Worm (Caenorhabditis elegans): ENCODE measurements around the gene F56D6.6.

The F56D6.6 gene

DNA sequence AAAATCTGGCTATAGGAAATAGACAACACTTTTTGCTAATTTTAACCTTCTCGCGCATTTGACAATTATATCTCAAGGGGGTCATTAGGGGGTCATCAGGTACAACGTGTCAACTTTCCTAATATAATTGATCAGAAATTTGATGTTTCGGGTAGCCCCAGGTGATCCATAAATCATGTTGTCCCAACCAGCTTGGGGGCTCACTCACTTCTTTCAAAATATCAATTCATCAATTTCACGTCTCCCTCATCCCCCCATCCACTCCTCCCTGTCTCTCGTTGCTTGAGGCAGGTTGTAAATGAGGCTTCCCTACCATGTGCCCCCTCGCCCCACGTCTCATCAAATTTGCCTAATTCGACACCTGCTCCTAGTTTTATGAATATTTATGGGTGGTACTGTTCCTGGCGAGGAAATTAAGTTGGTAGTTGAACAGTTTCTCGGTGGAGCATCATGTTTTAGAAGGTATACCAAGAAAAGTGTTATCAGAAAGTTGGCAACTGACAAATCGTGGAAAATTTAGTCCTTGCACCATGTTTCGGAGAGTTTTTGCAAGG lies 45.0 kb upstream of the F56D6.6 start:
- peak; percentile 9 for TF ChIP-seq ceh-19 (GFP tag; optimal IDR thresholded peaks at IDR 0.05)
- peak; percentile 89 for TF ChIP-seq unc-55 (GFP tag; optimal IDR thresholded peaks at IDR 0.05)
- no peak for TF ChIP-seq ceh-48 (tag; optimal IDR thresholded peaks at IDR 0.05)

DNA sequence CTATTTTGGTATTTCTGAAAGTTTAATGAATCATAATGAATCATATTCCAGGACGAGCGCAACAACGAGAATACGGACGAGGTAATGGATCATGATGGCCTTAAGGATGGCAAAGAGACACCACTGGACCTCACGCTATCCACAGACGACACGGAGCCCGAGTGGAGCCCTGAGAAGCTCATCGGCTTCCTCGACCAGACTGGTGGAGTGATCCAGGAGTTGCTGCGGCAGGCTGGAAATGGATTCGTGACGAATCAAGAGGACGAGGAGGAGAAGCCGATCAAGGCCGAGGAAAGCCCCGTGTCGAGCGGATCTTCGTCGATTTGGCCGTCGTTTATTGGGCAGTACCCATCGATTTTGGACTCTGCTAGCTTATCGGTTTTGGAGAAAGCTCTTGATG lies 43.5 kb upstream of the F56D6.6 start:
- no peak for TF ChIP-seq T23F11.4 (GFP tag; optimal IDR thresholded peaks at IDR 0.05)
- no peak for TF ChIP-seq ama-1 (optimal IDR thresholded peaks at IDR 0.05)
- peak; percentile 43 for TF ChIP-seq fkh-10 (GFP tag; optimal IDR thresholded peaks at IDR 0.05)

DNA sequence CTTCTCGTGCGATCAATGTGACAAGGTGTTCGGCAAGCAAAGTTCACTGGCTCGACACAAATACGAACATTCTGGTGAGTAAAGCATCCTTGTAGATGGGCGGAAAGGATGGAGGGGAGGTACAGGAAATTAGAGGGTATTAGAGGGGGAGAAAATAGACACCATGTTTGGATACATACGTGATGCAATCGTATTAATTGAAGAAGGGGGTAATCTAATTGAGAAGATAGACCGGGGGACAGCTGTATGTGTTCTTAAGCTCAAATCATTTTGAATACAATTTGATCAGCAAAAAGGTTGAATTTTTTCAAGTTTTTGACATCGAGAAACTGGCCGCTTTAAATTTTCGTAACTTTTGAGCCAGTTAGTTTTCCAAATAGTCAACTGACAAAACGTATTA lies 42.6 kb upstream of the F56D6.6 start:
- TF ChIP-seq Y22D7AL.16 (tag; optimal IDR thresholded peaks at IDR 0.05) = no peak
- peak; percentile 12 for TF ChIP-seq ceh-31 (tag; optimal IDR thresholded peaks at IDR 0.05)
- TF ChIP-seq ceh-22 (tag; optimal IDR thresholded peaks at IDR 0.05) = no peak
- no peak for TF ChIP-seq sox-2 (GFP tag; IDR thresholded peaks at IDR 0.05)
- no peak for TF ChIP-seq pha-4 (tag; optimal IDR thresholded peaks at IDR 0.05)
- no peak for TF ChIP-seq madf-2 (tag; optimal IDR thresholded peaks at IDR 0.05)
- TF ChIP-seq unc-42 (tag; optimal IDR thresholded peaks at IDR 0.05) = peak; percentile 87
- no peak for TF ChIP-seq ztf-16 (tag; optimal IDR thresholded peaks at IDR 0.05)
- no peak for TF ChIP-seq tbx-2 (tag; optimal IDR thresholded peaks at IDR 0.05)

DNA sequence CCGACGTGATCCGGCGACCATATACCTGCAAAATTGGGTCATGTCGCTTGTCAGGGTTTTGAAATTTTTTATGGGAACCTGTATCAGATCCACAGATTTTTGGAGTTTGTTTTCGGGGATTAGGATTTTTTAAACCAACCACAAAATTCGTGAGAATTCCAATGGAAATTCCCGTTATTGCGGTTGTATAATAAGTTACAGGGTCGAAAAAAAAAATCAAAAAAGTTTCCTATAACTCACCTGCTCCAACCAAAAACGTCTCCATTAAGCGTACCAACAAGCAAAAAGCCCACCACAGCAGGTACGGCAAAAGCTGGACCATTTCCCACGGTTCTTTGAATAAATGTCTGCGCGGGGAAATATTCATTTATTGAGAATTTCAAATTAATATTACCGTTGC lies 40.1 kb upstream of the F56D6.6 start:
- TF ChIP-seq K09A11.1 (tag; optimal IDR thresholded peaks at IDR 0.05; ENCODE audit: insufficient read depth) (no peak), fkh-10 (GFP tag; optimal IDR thresholded peaks at IDR 0.05) (no peak), ceh-34 (tag; optimal IDR thresholded peaks at IDR 0.05) (no peak), ztf-16 (tag; optimal IDR thresholded peaks at IDR 0.05) (no peak), ahr-1 (tag; optimal IDR thresholded peaks at IDR 0.05) (no peak), Y22D7AL.16 (tag; optimal IDR thresholded peaks at IDR 0.05) (no peak), F13H6.1 (tag; optimal IDR thresholded peaks at IDR 0.05) (no peak), hlh-6 (tag; optimal IDR thresholded peaks at IDR 0.05) (no peak), odd-2 (tag; optimal IDR thresholded peaks at IDR 0.05) (no peak), ama-1 (optimal IDR thresholded peaks at IDR 0.05) (no peak), K02D7.2 (tag; optimal IDR thresholded peaks at IDR 0.05) (no peak), unc-55 (GFP tag; optimal IDR thresholded peaks at IDR 0.05) (no peak), pax-1 (tag; optimal IDR thresholded peaks at IDR 0.05) (no peak)

DNA sequence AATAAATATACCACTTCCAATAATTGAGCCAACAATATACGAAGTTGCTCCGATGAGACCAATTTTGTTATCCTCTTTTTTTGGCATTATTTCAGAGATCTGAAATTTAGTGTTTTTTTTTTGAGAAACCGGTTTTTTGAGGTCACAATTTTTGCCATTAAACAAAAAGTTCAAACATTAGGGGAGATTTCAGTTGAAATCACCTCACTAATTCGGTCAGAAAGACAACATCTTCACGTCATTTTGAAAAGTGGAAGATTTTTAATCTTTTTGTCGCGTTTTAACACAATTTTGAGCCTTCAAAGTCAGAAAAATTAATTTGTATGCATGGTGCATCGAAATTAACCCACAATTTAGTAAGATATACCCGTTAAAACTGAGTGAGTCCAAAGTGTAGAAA lies 38.1 kb upstream of the F56D6.6 start, which contains the start of gene aat-8:
Gene aat-8, minus strand, starts transcription at position 101 of the 400 bp plus-strand sequence.
- TF ChIP-seq pha-4 (tag; optimal IDR thresholded peaks at IDR 0.05) (no peak), fkh-6 (tag; optimal IDR thresholded peaks at IDR 0.05) (no peak), odd-2 (tag; optimal IDR thresholded peaks at IDR 0.05) (no peak), unc-3 (GFP tag; conservative IDR thresholded peaks at IDR 0.05) (no peak), unc-3 (tag; optimal IDR thresholded peaks at IDR 0.05) (no peak), elt-4 (tag; optimal IDR thresholded peaks at IDR 0.05) (no peak), eyg-1 (tag; optimal IDR thresholded peaks at IDR 0.05) (no peak), pat-9 (tag; optimal IDR thresholded peaks at IDR 0.05) (no peak), elt-2 (tag; optimal IDR thresholded peaks at IDR 0.05) (no peak), unc-42 (tag; optimal IDR thresholded peaks at IDR 0.05) (no peak), ceh-18 (tag; optimal IDR thresholded peaks at IDR 0.05) (no peak), ama-1 (optimal IDR thresholded peaks at IDR 0.05) (no peak), pros-1 (tag; optimal IDR thresholded peaks at IDR 0.05) (no peak), F13H6.1 (tag; optimal IDR thresholded peaks at IDR 0.05) (no peak), C08G9.2 (tag; optimal IDR thresholded peaks at IDR 0.05) (no peak), syd-9 (tag; optimal IDR thresholded peaks at IDR 0.05) (no peak), hlh-13 (GFP tag; optimal IDR thresholded peaks at IDR 0.05) (no peak), nhr-232 (tag; optimal IDR thresholded peaks at IDR 0.05) (no peak)
